Fruit fly (Drosophila melanogaster) whole organism, embryonic: ENCODE data around the gene Tlk.

Source experiments
- Adf1 ChIP-seq: fragments of 200-800 bp; sonication (Bioruptor generic); IDR thresholded peaks from 2 replicates; pipeline ENCODE4 v1.3.6; 2022; ENCODE audit warnings: missing biosample characterization, missing genetic modification characterization
- Aef1 ChIP-seq: fragments of 200-800 bp; sonication (Bioruptor generic); IDR thresholded peaks from 3 replicates; pipeline ENCODE4 v1.3.6; 2022; ENCODE audit warnings: missing biosample characterization, missing genetic modification characterization
- Blimp-1 ChIP-seq: fragments of 200-800 bp; sonication (Bioruptor generic); optimal IDR thresholded peaks from 3 replicates; lab custom pipeline; 2018; ENCODE audit warnings: missing biosample characterization, missing genetic modification characterization, mild to moderate bottlenecking, moderate library complexity, missing genetic modification reagents
- CG1024 ChIP-seq: fragments of 200-800 bp; sonication (Bioruptor generic); IDR thresholded peaks from 2 replicates; pipeline ENCODE4 v1.3.6; 2022; ENCODE audit warnings: missing biosample characterization, missing genetic modification characterization
- CG10543 ChIP-seq: fragments of 200-800 bp; sonication (Bioruptor generic); optimal IDR thresholded peaks from 3 replicates; lab custom pipeline; 2017; ENCODE audit warnings: missing biosample characterization, mild to moderate bottlenecking, missing genetic modification characterization, moderate library complexity
- CG2120 ChIP-seq: fragments of 200-800 bp; sonication (Bioruptor generic); optimal IDR thresholded peaks from 3 replicates; lab custom pipeline; 2016; ENCODE audit warnings: missing biosample characterization, missing genetic modification characterization
- CG2875 ChIP-seq: fragments of 200-800 bp; sonication (Bioruptor generic); optimal IDR thresholded peaks from 2 replicates; lab custom pipeline; 2017; ENCODE audit warnings: missing biosample characterization, mild to moderate bottlenecking, missing genetic modification characterization, missing genetic modification reagents
- CG3065 ChIP-seq: fragments of 200-800 bp; sonication (Bioruptor generic); optimal IDR thresholded peaks from 2 replicates; lab custom pipeline; 2016; ENCODE audit warnings: missing biosample characterization, missing genetic modification characterization
- CG4730 ChIP-seq: fragments of 200-800 bp; sonication (Bioruptor generic); IDR thresholded peaks from 2 replicates; pipeline ENCODE4 v1.3.6; 2022; ENCODE audit warnings: missing biosample characterization, missing genetic modification characterization
- CG6683 ChIP-seq: fragments of 200-800 bp; sonication (Bioruptor generic); optimal IDR thresholded peaks from 2 replicates; lab custom pipeline; 2017; ENCODE audit warnings: missing biosample characterization, mild to moderate bottlenecking, missing genetic modification characterization, missing genetic modification reagents
- CG6791 ChIP-seq: fragments of 200-800 bp; sonication (Bioruptor generic); IDR thresholded peaks from 3 replicates; pipeline ENCODE4 v1.3.6; 2022; ENCODE audit warnings: missing biosample characterization, missing genetic modification characterization; ENCODE audit not compliant: partially characterized antibody
- CG6854 ChIP-seq: fragments of 200-800 bp; sonication (Bioruptor generic); optimal IDR thresholded peaks from 3 replicates; lab custom pipeline; 2017; ENCODE audit warnings: missing biosample characterization, mild to moderate bottlenecking, missing genetic modification characterization
- CG7556 ChIP-seq: fragments of 200-800 bp; sonication (Bioruptor generic); optimal IDR thresholded peaks from 2 replicates; lab custom pipeline; 2017; ENCODE audit warnings: missing biosample characterization, mild to moderate bottlenecking, missing genetic modification characterization
- CG8089 ChIP-seq: fragments of 200-800 bp; sonication (Bioruptor generic); optimal IDR thresholded peaks from 3 replicates; lab custom pipeline; 2016; ENCODE audit warnings: missing biosample characterization, missing genetic modification characterization
- CG8281 ChIP-seq: fragments of 200-800 bp; sonication (Bioruptor generic); optimal IDR thresholded peaks from 2 replicates; lab custom pipeline; 2018; ENCODE audit warnings: missing biosample characterization, mild to moderate bottlenecking, missing genetic modification characterization, moderate library complexity
- CG9437 ChIP-seq: fragments of 200-800 bp; sonication (Bioruptor generic); optimal IDR thresholded peaks from 2 replicates; lab custom pipeline; 2018; ENCODE audit warnings: missing biosample characterization, mild to moderate bottlenecking, missing genetic modification characterization
- CG9727 ChIP-seq: fragments of 200-800 bp; sonication (Bioruptor generic); optimal IDR thresholded peaks from 3 replicates; lab custom pipeline; 2017; ENCODE audit warnings: missing biosample characterization, mild to moderate bottlenecking, missing genetic modification characterization
- CHES-1-like ChIP-seq: fragments of 200-800 bp; sonication (Bioruptor generic); optimal IDR thresholded peaks from 2 replicates; lab custom pipeline; 2016; ENCODE audit warnings: missing biosample characterization, missing genetic modification characterization
- D ChIP-seq, 2 experiments: fragments of 200-800 bp in 1 of 2; fragments of >200 bp in 1 of 2; sonication (Bioruptor generic) in 1 of 2; optimal IDR thresholded peaks; 2 replicates in 1 of 2; 3 replicates in 1 of 2; lab custom pipeline; 2017; ENCODE audit warnings: mild to moderate bottlenecking in 1 of 2, missing biosample characterization in 1 of 2, missing genetic modification characterization in 1 of 2, missing genetic modification reagents in 1 of 2
- Drgx ChIP-seq: fragments of 200-800 bp; sonication (Bioruptor generic); IDR thresholded peaks from 2 replicates; pipeline ENCODE4 v1.3.6; 2022; ENCODE audit warnings: missing biosample characterization, missing genetic modification characterization
- Elba2 ChIP-seq: fragments of 200-800 bp; sonication (Bioruptor generic); optimal IDR thresholded peaks from 3 replicates; lab custom pipeline; 2016; ENCODE audit warnings: missing biosample characterization, missing genetic modification characterization
- Gsc ChIP-seq: fragments of 200-800 bp; sonication (Bioruptor generic); IDR thresholded peaks from 2 replicates; pipeline ENCODE4 v1.3.6; 2022; ENCODE audit warnings: missing biosample characterization, missing genetic modification characterization
- Hr39 ChIP-seq: fragments of >200 bp; optimal IDR thresholded peaks from 2 replicates; lab custom pipeline; 2017
- Meics ChIP-seq: fragments of 200-800 bp; sonication (Bioruptor generic); optimal IDR thresholded peaks from 2 replicates; lab custom pipeline; 2017; ENCODE audit warnings: missing biosample characterization, mild to moderate bottlenecking, missing genetic modification characterization
- Oli ChIP-seq: fragments of 200-800 bp; sonication (Bioruptor generic); optimal IDR thresholded peaks from 2 replicates; lab custom pipeline; 2018; ENCODE audit warnings: missing biosample characterization, mild to moderate bottlenecking, missing genetic modification characterization, moderate library complexity
- ara ChIP-seq: fragments of 200-800 bp; sonication (Bioruptor generic); IDR thresholded peaks from 2 replicates; pipeline ENCODE4 v1.3.6; 2022; ENCODE audit warnings: missing biosample characterization, missing genetic modification characterization
- ase ChIP-seq: fragments of 200-800 bp; sonication (Bioruptor generic); IDR thresholded peaks from 3 replicates; pipeline ENCODE4 v1.3.6; 2022; ENCODE audit warnings: missing biosample characterization, missing genetic modification characterization
- bcd ChIP-seq: fragments of 200-800 bp; sonication (Bioruptor generic); optimal IDR thresholded peaks from 2 replicates; lab custom pipeline; 2017; ENCODE audit warnings: missing biosample characterization, mild to moderate bottlenecking, missing genetic modification characterization
- btn ChIP-seq: fragments of 200-800 bp; sonication (Bioruptor generic); optimal IDR thresholded peaks from 2 replicates; lab custom pipeline; 2016; ENCODE audit warnings: missing biosample characterization, missing genetic modification characterization
- cato ChIP-seq: fragments of 200-800 bp; sonication (Bioruptor generic); optimal IDR thresholded peaks from 2 replicates; lab custom pipeline; 2016; ENCODE audit warnings: missing biosample characterization, missing genetic modification characterization, borderline replicate concordance
- chn ChIP-seq: fragments of 200-800 bp; sonication (Bioruptor generic); optimal IDR thresholded peaks from 2 replicates; lab custom pipeline; 2016; ENCODE audit warnings: missing biosample characterization, missing genetic modification characterization
- ci ChIP-seq: fragments of 200-800 bp; sonication (Bioruptor generic); IDR thresholded peaks from 3 replicates; pipeline ENCODE4 v1.3.6; 2022; ENCODE audit warnings: missing biosample characterization, missing genetic modification characterization
- dimm ChIP-seq: fragments of 200-800 bp; sonication (Bioruptor generic); IDR thresholded peaks from 2 replicates; pipeline ENCODE4 v1.3.6; 2022; ENCODE audit warnings: missing biosample characterization, missing genetic modification characterization
- fd3F ChIP-seq: fragments of 200-800 bp; sonication (Bioruptor generic); optimal IDR thresholded peaks from 2 replicates; lab custom pipeline; 2018; ENCODE audit warnings: missing biosample characterization, mild to moderate bottlenecking, missing genetic modification characterization, moderate library complexity
- hbn ChIP-seq: fragments of 200-800 bp; sonication (Bioruptor generic); IDR thresholded peaks from 2 replicates; pipeline ENCODE4 v1.3.6; 2022; ENCODE audit warnings: missing biosample characterization, missing genetic modification characterization; ENCODE audit not compliant: partially characterized antibody
- lilli ChIP-seq: fragments of 200-800 bp; sonication (Bioruptor generic); optimal IDR thresholded peaks from 3 replicates; lab custom pipeline; 2016; ENCODE audit warnings: missing biosample characterization, missing genetic modification characterization
- maf-S ChIP-seq: fragments of 200-800 bp; sonication (Bioruptor generic); optimal IDR thresholded peaks from 2 replicates; lab custom pipeline; 2016; ENCODE audit warnings: missing biosample characterization, missing genetic modification characterization
- mam ChIP-seq: fragments of 200-800 bp; sonication (Bioruptor generic); optimal IDR thresholded peaks from 3 replicates; lab custom pipeline; 2016; ENCODE audit warnings: missing biosample characterization, missing genetic modification characterization
- nom ChIP-seq: fragments of 200-800 bp; sonication (Bioruptor generic); optimal IDR thresholded peaks from 2 replicates; lab custom pipeline; 2017; ENCODE audit warnings: missing biosample characterization, missing genetic modification characterization, mild to moderate bottlenecking, moderate library complexity, missing genetic modification reagents
- org-1 ChIP-seq: fragments of 200-800 bp; sonication (Bioruptor generic); optimal IDR thresholded peaks from 2 replicates; lab custom pipeline; 2017; ENCODE audit warnings: missing biosample characterization, missing genetic modification characterization
- prd ChIP-seq, 3 experiments: fragments of >200 bp in 2 of 3; fragments of 200-800 bp in 1 of 3; sonication (Bioruptor generic) in 1 of 3; optimal IDR thresholded peaks in 2 of 3; IDR thresholded peaks in 1 of 3; 2 replicates in 2 of 3; 3 replicates in 1 of 3; pipeline versions ENCODE4 v1.3.6 to Lab custom; 2017 to 2022; ENCODE audit warnings: missing biosample characterization in 1 of 3, missing genetic modification characterization in 1 of 3
- shn ChIP-seq: fragments of 200-800 bp; sonication (Bioruptor generic); optimal IDR thresholded peaks from 3 replicates; lab custom pipeline; 2016; ENCODE audit warnings: missing biosample characterization, missing genetic modification characterization
- slbo ChIP-seq: fragments of 200-800 bp; sonication (Bioruptor generic); IDR thresholded peaks from 2 replicates; pipeline ENCODE4 v1.3.6; 2022; ENCODE audit warnings: missing biosample characterization, missing genetic modification characterization
- sna ChIP-seq: fragments of 200-800 bp; sonication (Bioruptor generic); IDR thresholded peaks from 2 replicates; pipeline ENCODE4 v1.3.6; 2022; ENCODE audit warnings: missing biosample characterization, missing genetic modification characterization; ENCODE audit not compliant: partially characterized antibody
- trh ChIP-seq: fragments of 200-800 bp; sonication (Bioruptor generic); optimal IDR thresholded peaks from 2 replicates; lab custom pipeline; 2016; ENCODE audit warnings: missing biosample characterization, missing genetic modification characterization
- twi ChIP-seq: fragments of 200-800 bp; optimal IDR thresholded peaks from 2 replicates; lab custom pipeline; 2019; ENCODE audit warnings: missing biosample characterization, mild to moderate bottlenecking, missing genetic modification characterization, moderate library complexity

Gene Tlk

dm6 chrX:3718592-3719267 lies 1.1 kb upstream of the Tlk start (continued):
- TF ChIP-seq D (optimal IDR thresholded peaks at IDR 0.05; lab: Kevin White, UChicago) = no peak
- TF ChIP-seq D (GFP tag; optimal IDR thresholded peaks at IDR 0.05; lab: Kevin White, UChicago) = no peak
- no peak for TF ChIP-seq lilli (GFP tag; lab: Kevin White, UChicago)
- no peak for TF ChIP-seq CG1024
- peak; percentile 82 for TF ChIP-seq nom

dm6 chrX:3720176-3720981 lies 572 bp downstream of the Tlk start:
- no peak for TF ChIP-seq CG9437 (GFP tag; lab: Kevin White, UChicago)
- peak; percentile 52; the same call in 1 of the 3 replicates for TF ChIP-seq ci (GFP tag; lab: Robert Waterston, UW)
- peak; percentile 79 for TF ChIP-seq Elba2 (GFP tag; lab: Kevin White, UChicago)
- TF ChIP-seq lilli (GFP tag; lab: Kevin White, UChicago) = no peak
- no peak for TF ChIP-seq CG3065 (GFP tag; lab: Kevin White, UChicago)
- TF ChIP-seq shn (GFP tag; lab: Kevin White, UChicago) = no peak
- TF ChIP-seq CG6791 = no peak
- no peak for TF ChIP-seq hbn (GFP tag; lab: Robert Waterston, UW)
- TF ChIP-seq prd (optimal IDR thresholded peaks at IDR 0.05; lab: Kevin White, UChicago) = no peak
- TF ChIP-seq prd (GFP tag; IDR thresholded peaks at IDR 0.05; lab: Robert Waterston, UW) = no peak
- no peak for TF ChIP-seq Meics
- no peak for TF ChIP-seq CG6854 (GFP tag; lab: Kevin White, UChicago)
- TF ChIP-seq ase (GFP tag; lab: Robert Waterston, UW) = no peak
- TF ChIP-seq Aef1 = no peak
- no peak for TF ChIP-seq mam (GFP tag; lab: Kevin White, UChicago)
- TF ChIP-seq CG9727 = no peak
- no peak for TF ChIP-seq ara (GFP tag; lab: Robert Waterston, UW)
- no peak for TF ChIP-seq maf-S
- TF ChIP-seq CG10543 (GFP tag; lab: Kevin White, UChicago) = peak; percentile 6
- TF ChIP-seq dimm (GFP tag; lab: Robert Waterston, UW) = no peak
- no peak for TF ChIP-seq CG2875 (GFP tag; lab: Kevin White, UChicago)
- no peak for TF ChIP-seq sna (GFP tag; lab: Robert Waterston, UW)
- no peak for TF ChIP-seq Oli (tag; lab: Kevin White, UChicago)
- TF ChIP-seq CG7556 (GFP tag; lab: Kevin White, UChicago) = no peak
- peak; percentile 33; the same call in 1 of the 2 replicates for TF ChIP-seq slbo (GFP tag; lab: Robert Waterston, UW)
- no peak for TF ChIP-seq chn (GFP tag; lab: Kevin White, UChicago)
- no peak for TF ChIP-seq org-1
- no peak for TF ChIP-seq btn (GFP tag; lab: Kevin White, UChicago)
- no peak for TF ChIP-seq Blimp-1
- TF ChIP-seq fd3F = no peak
- no peak for TF ChIP-seq Hr39 (lab: Kevin White, UChicago)
- no peak for TF ChIP-seq cato (GFP tag; lab: Kevin White, UChicago)
- no peak for TF ChIP-seq bcd (GFP tag; lab: Kevin White, UChicago)
- TF ChIP-seq Adf1 (GFP tag; lab: Robert Waterston, UW) = peak; percentile 26; the same call in 1 of the 2 replicates
- TF ChIP-seq twi (tag; lab: Kevin White, UChicago) = no peak
- TF ChIP-seq Gsc (GFP tag; lab: Robert Waterston, UW) = no peak
- TF ChIP-seq CG4730 = no peak
- no peak for TF ChIP-seq CHES-1-like
- no peak for TF ChIP-seq trh (GFP tag; lab: Kevin White, UChicago)
- no peak for TF ChIP-seq CG6683 (GFP tag; lab: Kevin White, UChicago)
- no peak for TF ChIP-seq Drgx (GFP tag; lab: Robert Waterston, UW)
- TF ChIP-seq CG8281 (tag; lab: Kevin White, UChicago) = no peak
- no peak for TF ChIP-seq CG8089 (GFP tag; lab: Kevin White, UChicago)
- TF ChIP-seq CG2120 (GFP tag; lab: Kevin White, UChicago) = peak; percentile 34
